Worm (Caenorhabditis elegans) whole organism, midembryonic: Measurements from ENCODE around the gene srj-10.

Source experiments
- flt-1 ChIP-seq: fragments of 200-800 bp; sonication (Bioruptor generic); IDR thresholded peaks from 2 replicates; pipeline ENCODE4 v1.3.6; 2022; ENCODE audit warnings: missing genetic modification characterization, missing compliant biosample characterization
- ztf-29 ChIP-seq: fragments of 200-800 bp; sonication (Bioruptor generic); IDR thresholded peaks from 2 replicates; pipeline ENCODE4 v1.3.6; 2022; ENCODE audit warnings: missing genetic modification reagents, missing genetic modification characterization, missing compliant biosample characterization

- no peak for TF ChIP-seq flt-1 (GFP tag; lab: Robert Waterston, UW)
- TF ChIP-seq ztf-29: no peak
These were observed 27.9 kb downstream of the srj-10 start, which contains the start of gene T10C6.15 for ce11 chrV:16045837-16046236.
